Fruit fly (Drosophila melanogaster): ENCODE measurements around the gene Srp72.

The Srp72 gene

dm6 chr3R:20555023-20555422, 33.5 kb upstream of the Srp72 start (continued):
- no peak for TF ChIP-seq sna (GFP tag; IDR thresholded peaks at IDR 0.05; ENCODE audit: partially characterized antibody)
- TF ChIP-seq CG34376 (GFP tag; optimal IDR thresholded peaks at IDR 0.05), result peak; percentile 45
- TF ChIP-seq CG16779 (GFP tag; IDR thresholded peaks at IDR 0.05), result no peak
- TF ChIP-seq Lpt (GFP tag; optimal IDR thresholded peaks at IDR 0.05), result no peak
- peak; percentile 23 for TF ChIP-seq sqz (GFP tag; optimal IDR thresholded peaks at IDR 0.05)
- no peak for TF ChIP-seq slp2 (GFP tag; optimal IDR thresholded peaks at IDR 0.05)
- TF ChIP-seq ham (GFP tag; IDR thresholded peaks at IDR 0.05), result no peak
- peak; percentile 58; the same call in 2 of the 3 replicates for TF ChIP-seq CG14050 (GFP tag; IDR thresholded peaks at IDR 0.05)
- no peak for TF ChIP-seq CG30431 (GFP tag; optimal IDR thresholded peaks at IDR 0.05)
- no peak for TF ChIP-seq fru (optimal IDR thresholded peaks at IDR 0.05)
- no peak for TF ChIP-seq stwl (tag; optimal IDR thresholded peaks at IDR 0.05)
- TF ChIP-seq HLH54F (GFP tag; optimal IDR thresholded peaks at IDR 0.05), result no peak
- no peak for TF ChIP-seq nom (GFP tag; optimal IDR thresholded peaks at IDR 0.05)
- no peak for TF ChIP-seq BEAF-32 (GFP tag; optimal IDR thresholded peaks at IDR 0.05)
- TF ChIP-seq ken (GFP tag; IDR thresholded peaks at IDR 0.05), result no peak
- TF ChIP-seq mirr (GFP tag; optimal IDR thresholded peaks at IDR 0.05), result peak; percentile 42
- no peak for TF ChIP-seq ewg (GFP tag; optimal IDR thresholded peaks at IDR 0.05)
- no peak for TF ChIP-seq sd (tag; optimal IDR thresholded peaks at IDR 0.05)
- no peak for TF ChIP-seq slbo (GFP tag; IDR thresholded peaks at IDR 0.05)
- peak; percentile 71 for TF ChIP-seq E2f1 (GFP tag; IDR thresholded peaks at IDR 0.05)
- no peak for TF ChIP-seq salm (tag; optimal IDR thresholded peaks at IDR 0.05)
- no peak for TF ChIP-seq Dref (GFP tag; IDR thresholded peaks at IDR 0.05)
- TF ChIP-seq CG9727 (GFP tag; optimal IDR thresholded peaks at IDR 0.05), result peak; percentile 41
- no peak; the same call in 1 of the 2 replicates for TF ChIP-seq rib (GFP tag; IDR thresholded peaks at IDR 0.05)
- peak; percentile 38; the same call in 1 of the 2 replicates for TF ChIP-seq CG32772 (GFP tag; IDR thresholded peaks at IDR 0.05)
- no peak for TF ChIP-seq NC2α (GFP tag; optimal IDR thresholded peaks at IDR 0.05)
- no peak for TF ChIP-seq CG8478 (optimal IDR thresholded peaks at IDR 0.05)
- TF ChIP-seq dimm (GFP tag; IDR thresholded peaks at IDR 0.05), result no peak
- TF ChIP-seq Ptx1 (GFP tag; IDR thresholded peaks at IDR 0.05), result peak; percentile 73
- TF ChIP-seq Ravus (GFP tag; IDR thresholded peaks at IDR 0.05), result peak; percentile 45
- no peak for TF ChIP-seq CG2199 (GFP tag; IDR thresholded peaks at IDR 0.05)
- no peak for TF ChIP-seq CG8944 (GFP tag; optimal IDR thresholded peaks at IDR 0.05)
- no peak for TF ChIP-seq CG2875 (GFP tag; optimal IDR thresholded peaks at IDR 0.05)
- peak; percentile 72 for TF ChIP-seq CG6765 (GFP tag; optimal IDR thresholded peaks at IDR 0.05)
- no peak for TF ChIP-seq hbn (GFP tag; IDR thresholded peaks at IDR 0.05; ENCODE audit: partially characterized antibody)
- TF ChIP-seq CG33557 (GFP tag; optimal IDR thresholded peaks at IDR 0.05), result no peak
- no peak for TF ChIP-seq Gsc (GFP tag; IDR thresholded peaks at IDR 0.05)
- no peak for TF ChIP-seq Doc2 (GFP tag; IDR thresholded peaks at IDR 0.05)
- TF ChIP-seq CG10565 (GFP tag; optimal IDR thresholded peaks at IDR 0.05), result no peak
- no peak for TF ChIP-seq schlank (tag; optimal IDR thresholded peaks at IDR 0.05)
- TF ChIP-seq eyg (GFP tag; optimal IDR thresholded peaks at IDR 0.05), result no peak
- no peak for TF ChIP-seq CG11398 (GFP tag; optimal IDR thresholded peaks at IDR 0.05)
- TF ChIP-seq E2f2 (GFP tag; IDR thresholded peaks at IDR 0.05), result no peak
- TF ChIP-seq CG3407 (GFP tag; optimal IDR thresholded peaks at IDR 0.05), result no peak
- TF ChIP-seq CG15011 (GFP tag; optimal IDR thresholded peaks at IDR 0.05), result no peak
- TF ChIP-seq C15 (GFP tag; IDR thresholded peaks at IDR 0.05), result 0 out of 3 replicates have a peak, but pooled peaks have one; percentile 24
- TF ChIP-seq vfl (GFP tag; optimal IDR thresholded peaks at IDR 0.05), result no peak
- peak; percentile 72 for TF ChIP-seq gem (tag; optimal IDR thresholded peaks at IDR 0.05)
- TF ChIP-seq GATAe (GFP tag; conservative IDR thresholded peaks at IDR 0.05), result 0 out of 2 replicates have a peak, but pooled peaks have one; percentile 14
- TF ChIP-seq Max (GFP tag; optimal IDR thresholded peaks at IDR 0.05), result no peak
- no peak for TF ChIP-seq CG17186 (GFP tag; optimal IDR thresholded peaks at IDR 0.05)
- TF ChIP-seq Hr3 (GFP tag; optimal IDR thresholded peaks at IDR 0.05), result no peak
- no peak for TF ChIP-seq CG7963 (GFP tag; IDR thresholded peaks at IDR 0.05; ENCODE audit: partially characterized antibody)
